Worm (Caenorhabditis elegans): ENCODE data around the gene tag-307.

DNA sequence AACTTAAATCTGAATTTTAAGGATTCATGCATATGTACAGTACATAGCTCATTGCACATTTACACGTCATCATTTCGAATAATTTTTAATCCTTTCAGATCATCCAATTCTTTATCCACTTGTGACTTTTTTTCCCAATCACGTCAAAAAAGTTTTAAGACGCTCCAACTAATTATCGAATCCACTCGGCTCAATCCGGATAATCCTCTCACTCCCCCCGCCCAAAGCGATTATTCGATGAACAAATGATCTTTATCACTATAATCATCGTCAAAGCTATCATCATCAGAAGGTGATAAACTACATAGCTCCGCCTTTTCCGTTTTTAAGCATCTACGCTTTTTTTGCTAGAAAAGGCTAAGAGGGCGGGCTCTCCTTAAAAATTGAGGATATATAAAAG lies 19.5 kb downstream of the tag-307 start:
- TF ChIP-seq hmg-4 (GFP tag; optimal IDR thresholded peaks at IDR 0.05) (no peak), aly-1 (tag; optimal IDR thresholded peaks at IDR 0.05) (no peak), ets-7 (tag; optimal IDR thresholded peaks at IDR 0.05) (no peak), ama-1 (optimal IDR thresholded peaks at IDR 0.05) (no peak)
